ENCODE assay signal across 6 worm cellular contexts in the genomic region with DNA sequence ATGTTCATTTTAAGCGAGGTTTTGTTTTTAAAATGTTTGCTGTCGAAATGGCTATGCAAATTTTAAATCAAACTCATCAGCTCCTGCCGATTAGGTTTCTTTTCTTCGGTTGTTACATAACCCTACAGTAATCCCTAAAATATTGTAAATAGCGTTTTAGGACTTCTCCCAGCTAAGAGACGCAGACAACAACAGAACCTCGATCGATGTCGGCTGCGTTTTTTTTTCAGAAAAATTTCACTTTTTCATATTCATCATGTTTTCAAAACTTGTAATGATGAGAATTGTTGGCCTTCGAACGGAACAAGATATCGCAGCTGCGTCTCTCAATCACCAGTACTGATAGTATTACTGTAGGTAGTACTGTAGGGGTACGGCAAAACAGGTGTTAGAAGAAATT.
TF ChIP-seq lines count a peak whose summit lies in the region.

No protein-coding gene starts in this region.

TF ChIP-seq in whole organism, L1 larva, 84 proteins besides CTCF, POLR2A, EP300 and RAD21:
- TF ChIP-seq skn-1 (tag; optimal IDR thresholded peaks at IDR 0.05; lab: Kevin White, UChicago) (no peak), snpc-4 (tag; optimal IDR thresholded peaks at IDR 0.05; lab: Kevin White, UChicago) (peak; percentile 49), unc-86 (tag; optimal IDR thresholded peaks at IDR 0.05; lab: Kevin White, UChicago) (no peak), mdl-1 (tag; optimal IDR thresholded peaks at IDR 0.05; lab: Kevin White, UChicago) (no peak), ztf-11 (tag; optimal IDR thresholded peaks at IDR 0.05; lab: Kevin White, UChicago) (no peak), hpl-2 (GFP tag; optimal IDR thresholded peaks at IDR 0.05; lab: Kevin White, UChicago) (no peak), ztf-4 (tag; optimal IDR thresholded peaks at IDR 0.05; lab: Kevin White, UChicago) (no peak)

TF ChIP-seq in whole organism, L2 larva, 48 proteins besides CTCF, POLR2A, EP300 and RAD21:
- no peak for TF ChIP-seq elt-1 (tag; optimal IDR thresholded peaks at IDR 0.05; lab: Kevin White, UChicago)
- TF ChIP-seq R02D3.7 (tag; optimal IDR thresholded peaks at IDR 0.05; lab: Kevin White, UChicago): no peak
- TF ChIP-seq snpc-4 (tag; optimal IDR thresholded peaks at IDR 0.05; lab: Kevin White, UChicago): peak; percentile 70
- TF ChIP-seq ZK546.5 (tag; optimal IDR thresholded peaks at IDR 0.05; lab: Kevin White, UChicago): no peak
TF ChIP-seq in whole organism, L2 larva: peak in this region for 1.

TF ChIP-seq in whole organism, L3 larva, 47 proteins besides CTCF, POLR2A, EP300 and RAD21:
- TF ChIP-seq R02D3.7 (tag; optimal IDR thresholded peaks at IDR 0.05; lab: Kevin White, UChicago) (no peak), aly-2 (tag; optimal IDR thresholded peaks at IDR 0.05; lab: Kevin White, UChicago) (no peak), snpc-4 (tag; optimal IDR thresholded peaks at IDR 0.05; lab: Kevin White, UChicago) (peak; percentile 76), elt-1 (tag; optimal IDR thresholded peaks at IDR 0.05; lab: Kevin White, UChicago) (no peak), egl-27 (tag; optimal IDR thresholded peaks at IDR 0.05; lab: Kevin White, UChicago) (no peak), nhr-237 (tag; optimal IDR thresholded peaks at IDR 0.05; lab: Kevin White, UChicago) (no peak), nhr-12 (tag; optimal IDR thresholded peaks at IDR 0.05; lab: Kevin White, UChicago) (no peak)

TF ChIP-seq in whole organism, L4 larva, 104 proteins besides CTCF, POLR2A, EP300 and RAD21:
- no peak for TF ChIP-seq duxl-1 (tag; optimal IDR thresholded peaks at IDR 0.05; lab: Kevin White, UChicago; ENCODE audit: poor library complexity)
- peak in 1 of 2 experiments; percentile 4 for TF ChIP-seq unc-62 (GFP tag; optimal IDR thresholded peaks at IDR 0.05 in 1 of 2; lab: Kevin White, UChicago)
- TF ChIP-seq unc-62 (tag; optimal IDR thresholded peaks at IDR 0.05; lab: Kevin White, UChicago): no peak
- no peak for TF ChIP-seq sdz-12 (GFP tag; optimal IDR thresholded peaks at IDR 0.05; lab: Kevin White, UChicago)
- TF ChIP-seq dve-1 (tag; optimal IDR thresholded peaks at IDR 0.05; lab: Kevin White, UChicago; ENCODE audit: insufficient read depth): no peak
- TF ChIP-seq snpc-4 (tag; optimal IDR thresholded peaks at IDR 0.05; lab: Kevin White, UChicago): peak; percentile 17
- no peak for TF ChIP-seq saeg-2 (GFP tag; IDR thresholded peaks at IDR 0.05; lab: Robert Waterston, UW)
- no peak for TF ChIP-seq lir-3 (tag; optimal IDR thresholded peaks at IDR 0.05; lab: Kevin White, UChicago)
- TF ChIP-seq ceh-28 (tag; optimal IDR thresholded peaks at IDR 0.05; lab: Kevin White, UChicago): no peak
- TF ChIP-seq pha-4 (GFP tag; IDR thresholded peaks at IDR 0.05; lab: Robert Waterston, UW): no peak
- TF ChIP-seq pha-4 (tag; optimal IDR thresholded peaks at IDR 0.05; lab: Kevin White, UChicago): no peak
- no peak for TF ChIP-seq nhr-25 (tag; optimal IDR thresholded peaks at IDR 0.05; lab: Kevin White, UChicago; ENCODE audit: borderline replicate concordance, insufficient read depth)
- no peak for TF ChIP-seq ceh-20 (GFP tag; IDR thresholded peaks at IDR 0.05; lab: Robert Waterston, UW)

TF ChIP-seq in whole organism, mixed stage, embryonic, 35 proteins besides CTCF, POLR2A, EP300 and RAD21:
- TF ChIP-seq lsy-2 (tag; optimal IDR thresholded peaks at IDR 0.05; lab: Kevin White, UChicago) (peak; percentile 34), sptf-1 (tag; optimal IDR thresholded peaks at IDR 0.05; lab: Kevin White, UChicago) (no peak), ceh-39 (tag; optimal IDR thresholded peaks at IDR 0.05; lab: Kevin White, UChicago) (no peak)

TF ChIP-seq in whole organism, young adult, 124 proteins besides CTCF, POLR2A, EP300 and RAD21:
- TF ChIP-seq snpc-4 (GFP tag; optimal IDR thresholded peaks at IDR 0.05; lab: Kevin White, UChicago) (no peak), snpc-4 (tag; optimal IDR thresholded peaks at IDR 0.05; lab: Kevin White, UChicago) (peak; percentile 14 to 74 (median 62)), sdz-38 (tag; optimal IDR thresholded peaks at IDR 0.05; lab: Kevin White, UChicago) (no peak)
TF ChIP-seq in whole organism, young adult: peak in this region for 1.
